Worm (Caenorhabditis elegans) whole organism, young adult: Measurements from ENCODE around the gene M106.8.
A peak's percentile ranks its signal among the peaks of the same experiment; 100 is the strongest.

Experiments used
- F23B12.7 ChIP-seq: sonication (generic microtip); optimal IDR thresholded peaks from 2 replicates; lab custom pipeline; 2017; ENCODE audit warnings: missing genetic modification characterization, mild to moderate bottlenecking, missing compliant biosample characterization, antibody characterized with exemption, moderate library complexity; ENCODE audit not compliant: insufficient read depth
- F49E8.2 ChIP-seq: sonication (generic microtip); optimal IDR thresholded peaks from 3 replicates; lab custom pipeline; 2017; ENCODE audit warnings: missing genetic modification characterization, mild to moderate bottlenecking, missing compliant biosample characterization, antibody characterized with exemption, moderate library complexity; ENCODE audit not compliant: insufficient read depth
- F57A8.1 ChIP-seq: fragments of 200-800 bp; sonication (Bioruptor generic); optimal IDR thresholded peaks from 2 replicates; lab custom pipeline; 2018; ENCODE audit warnings: mild to moderate bottlenecking, missing genetic modification characterization, moderate library complexity, missing compliant biosample characterization
- K11D2.4 ChIP-seq: fragments of 200-800 bp; sonication (Bioruptor generic); IDR thresholded peaks from 2 replicates; pipeline ENCODE4 v1.3.6; 2022; ENCODE audit warnings: missing genetic modification reagents, missing genetic modification characterization, missing compliant biosample characterization
- Y53F4B.3 ChIP-seq: fragments of 200-800 bp; sonication (Bioruptor generic); IDR thresholded peaks from 2 replicates; pipeline ENCODE4 v1.3.6; 2022; ENCODE audit warnings: missing genetic modification reagents, missing genetic modification characterization, missing compliant biosample characterization
- atf-7 ChIP-seq: sonication (generic microtip); optimal IDR thresholded peaks from 2 replicates; lab custom pipeline; 2017; ENCODE audit warnings: mild to moderate bottlenecking, missing genetic modification characterization, missing compliant biosample characterization
- attf-5 ChIP-seq: fragments of 200-800 bp; sonication (Bioruptor generic); optimal IDR thresholded peaks from 2 replicates; lab custom pipeline; 2018; ENCODE audit warnings: mild to moderate bottlenecking, missing genetic modification characterization, missing compliant biosample characterization
- bed-2 ChIP-seq: fragments of 200-800 bp; sonication (Bioruptor generic); IDR thresholded peaks from 2 replicates; pipeline ENCODE4 v1.3.6; 2022; ENCODE audit warnings: missing genetic modification reagents, missing genetic modification characterization, missing compliant biosample characterization
- ccch-3 ChIP-seq: fragments of 200-800 bp; sonication (Bioruptor generic); optimal IDR thresholded peaks from 2 replicates; lab custom pipeline; 2018; ENCODE audit warnings: mild to moderate bottlenecking, missing genetic modification characterization, missing compliant biosample characterization
- cebp-1 ChIP-seq, 2 experiments: fragments of 200-800 bp in 1 of 2; sonication (Bioruptor generic) in 1 of 2; sonication (generic microtip) in 1 of 2; IDR thresholded peaks in 1 of 2; optimal IDR thresholded peaks in 1 of 2; 2 replicates each; pipeline versions ENCODE4 v1.3.6 to Lab custom; 2017 to 2022; ENCODE audit warnings: missing compliant biosample characterization in 2 of 2, missing genetic modification characterization in 2 of 2, mild to moderate bottlenecking in 1 of 2, missing genetic modification reagents in 1 of 2, moderate library complexity in 1 of 2
- dox-1 ChIP-seq: fragments of 200-800 bp; sonication (Bioruptor generic); IDR thresholded peaks from 2 replicates; pipeline ENCODE4 v1.3.6; 2022; ENCODE audit warnings: missing genetic modification reagents, missing genetic modification characterization, missing compliant biosample characterization
- ekl-4 ChIP-seq: fragments of 200-800 bp; sonication (Bioruptor generic); IDR thresholded peaks from 2 replicates; pipeline ENCODE4 v1.3.6; 2022; ENCODE audit warnings: missing genetic modification reagents, missing genetic modification characterization, missing compliant biosample characterization
- ets-4 ChIP-seq: fragments of 200-800 bp; sonication (Bioruptor generic); optimal IDR thresholded peaks from 2 replicates; lab custom pipeline; 2018; ENCODE audit warnings: mild to moderate bottlenecking, missing genetic modification characterization, missing compliant biosample characterization
- hlh-12 ChIP-seq: sonication (generic microtip); optimal IDR thresholded peaks from 2 replicates; lab custom pipeline; 2016; ENCODE audit warnings: missing genetic modification characterization, missing compliant biosample characterization
- hlh-26 ChIP-seq: fragments of 200-800 bp; sonication (Bioruptor generic); conservative IDR thresholded peaks from 2 replicates; pipeline ENCODE4 v1.3.6; 2022; ENCODE audit warnings: missing genetic modification reagents, missing genetic modification characterization, missing compliant biosample characterization
- hmg-1.2 ChIP-seq: fragments of 200-800 bp; sonication (Bioruptor generic); IDR thresholded peaks from 2 replicates; pipeline ENCODE4 v1.3.6; 2022; ENCODE audit warnings: missing genetic modification reagents, missing genetic modification characterization, missing compliant biosample characterization
- hmg-20 ChIP-seq: fragments of 200-800 bp; sonication (Bioruptor generic); IDR thresholded peaks from 2 replicates; pipeline ENCODE4 v1.3.6; 2022; ENCODE audit warnings: missing genetic modification reagents, missing genetic modification characterization, missing compliant biosample characterization
- let-526 ChIP-seq: fragments of 200-800 bp; sonication (Bioruptor generic); IDR thresholded peaks from 2 replicates; pipeline ENCODE4 v1.3.6; 2022; ENCODE audit warnings: missing genetic modification reagents, missing genetic modification characterization, missing compliant biosample characterization
- lin-40 ChIP-seq: sonication (generic microtip); optimal IDR thresholded peaks from 2 replicates; lab custom pipeline; 2016; ENCODE audit warnings: missing genetic modification characterization, mild to moderate bottlenecking, missing compliant biosample characterization, missing genotype, missing genetic modification reagents
- lin-54 ChIP-seq: fragments of 200-800 bp; sonication (Bioruptor generic); optimal IDR thresholded peaks from 2 replicates; lab custom pipeline; 2018; ENCODE audit warnings: mild to moderate bottlenecking, missing genetic modification characterization, missing compliant biosample characterization
- madf-3 ChIP-seq: fragments of 200-800 bp; sonication (Bioruptor generic); IDR thresholded peaks from 2 replicates; pipeline ENCODE4 v1.3.6; 2022; ENCODE audit warnings: missing genetic modification reagents, missing genetic modification characterization, missing compliant biosample characterization
- mcd-1 ChIP-seq: fragments of 200-800 bp; sonication (Bioruptor generic); IDR thresholded peaks from 2 replicates; pipeline ENCODE4 v1.3.6; 2022; ENCODE audit warnings: missing genetic modification reagents, missing genetic modification characterization, missing compliant biosample characterization
- mes-4 ChIP-seq: sonication (generic microtip); optimal IDR thresholded peaks from 2 replicates; lab custom pipeline; 2016; ENCODE audit warnings: missing genotype, missing genetic modification characterization, missing compliant biosample characterization
- mxl-1 ChIP-seq: sonication (generic microtip); optimal IDR thresholded peaks from 2 replicates; lab custom pipeline; 2016; ENCODE audit warnings: missing genetic modification characterization, missing compliant biosample characterization
- nfya-2 ChIP-seq: fragments of 200-800 bp; sonication (Bioruptor generic); IDR thresholded peaks from 2 replicates; pipeline ENCODE4 v1.3.6; 2022; ENCODE audit warnings: missing genetic modification reagents, missing genetic modification characterization, missing compliant biosample characterization
- nfyb-1 ChIP-seq: fragments of 200-800 bp; sonication (Bioruptor generic); IDR thresholded peaks from 2 replicates; pipeline ENCODE4 v1.3.6; 2022; ENCODE audit warnings: missing genetic modification reagents, missing genetic modification characterization, missing compliant biosample characterization
- nhr-80 ChIP-seq: sonication (generic microtip); optimal IDR thresholded peaks from 2 replicates; lab custom pipeline; 2016; ENCODE audit warnings: missing genetic modification characterization, missing compliant biosample characterization
- rcor-1 ChIP-seq: fragments of 200-800 bp; sonication (Bioruptor generic); IDR thresholded peaks from 2 replicates; pipeline ENCODE4 v1.3.6; 2022; ENCODE audit warnings: missing genetic modification reagents, missing genetic modification characterization, missing compliant biosample characterization
- rpc-1 ChIP-seq, 2 experiments: fragments of 150-350 bp in 1 of 2; sonication (generic microtip) in 1 of 2; optimal IDR thresholded peaks; 2 replicates each; lab custom pipeline; 2014 to 2018; ENCODE audit warnings: missing biosample characterization in 1 of 2, missing genetic modification characterization in 1 of 2, missing genetic modification reagents in 1 of 2, missing genotype in 1 of 2
- tlf-1 ChIP-seq: fragments of 200-800 bp; sonication (Bioruptor generic); optimal IDR thresholded peaks from 2 replicates; lab custom pipeline; 2018; ENCODE audit warnings: mild to moderate bottlenecking, missing genetic modification characterization, missing compliant biosample characterization
- ztf-22 ChIP-seq: fragments of 200-800 bp; sonication (Bioruptor generic); optimal IDR thresholded peaks from 2 replicates; lab custom pipeline; 2018; ENCODE audit warnings: mild to moderate bottlenecking, missing genetic modification characterization, moderate library complexity, missing compliant biosample characterization

Gene M106.8

DNA sequence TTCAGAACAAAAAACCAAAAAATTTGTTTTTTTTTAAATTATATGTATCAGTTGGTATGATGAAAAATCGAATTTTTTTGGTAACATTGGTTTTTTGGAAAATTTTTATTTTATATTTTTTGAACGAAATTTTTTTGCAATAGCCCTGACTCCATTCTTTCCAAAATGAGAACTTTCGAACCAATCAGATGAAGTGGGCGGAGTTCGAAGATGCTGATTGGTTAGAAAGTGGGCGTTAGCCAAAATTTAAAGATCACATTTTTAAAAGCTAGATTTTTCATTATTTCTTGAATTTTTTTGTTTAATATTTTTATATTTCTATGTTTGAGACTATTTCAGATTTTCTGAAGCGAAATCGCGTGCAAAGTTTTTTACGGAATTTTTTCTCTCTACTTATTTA lies 17.9 kb upstream of the M106.8 start:
- TF ChIP-seq nfyb-1 (GFP tag; lab: Robert Waterston, UW) (peak; percentile 80), let-526 (GFP tag; lab: Robert Waterston, UW) (no peak), F57A8.1 (GFP tag; lab: Kevin White, UChicago) (no peak), Y53F4B.3 (GFP tag; lab: Robert Waterston, UW) (no peak), rpc-1 (optimal IDR thresholded peaks at IDR 0.05; lab: Kevin White, UChicago) (no peak), rpc-1 (tag; optimal IDR thresholded peaks at IDR 0.05; lab: Kevin White, UChicago) (no peak), hlh-12 (no peak), bed-2 (no peak), ets-4 (GFP tag; lab: Kevin White, UChicago) (no peak)

DNA sequence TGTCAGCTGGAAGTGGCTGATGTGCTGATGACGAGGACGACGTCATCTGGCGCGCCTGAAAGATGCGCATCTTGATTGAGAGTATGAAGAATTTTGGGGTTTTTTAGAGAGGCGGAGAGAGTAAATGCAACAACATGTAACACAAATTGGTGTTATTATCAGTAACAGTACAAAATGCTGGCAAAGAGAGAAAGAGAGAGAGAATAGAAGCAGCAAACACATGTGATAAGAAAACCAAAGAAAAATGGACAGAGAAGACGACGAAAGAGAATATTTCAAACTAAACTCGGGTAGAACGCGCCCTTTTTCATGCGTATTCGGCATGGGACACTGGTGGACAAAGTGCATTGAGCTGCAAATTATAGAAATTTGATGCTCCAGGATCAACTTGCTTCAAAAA lies 17.4 kb upstream of the M106.8 start, which contains the start of gene M106.3:
Gene M106.3, minus strand, starts transcription at position 70 of the 400 bp plus-strand sequence.
- TF ChIP-seq mxl-1 (tag; lab: Kevin White, UChicago) (no peak), mes-4 (tag; lab: Kevin White, UChicago) (no peak), dox-1 (GFP tag; lab: Robert Waterston, UW) (peak; percentile 61; the same call in 1 of the 2 replicates), cebp-1 (GFP tag; IDR thresholded peaks at IDR 0.05; lab: Robert Waterston, UW) (no peak), cebp-1 (tag; optimal IDR thresholded peaks at IDR 0.05; lab: Kevin White, UChicago) (peak; percentile 41), nfyb-1 (GFP tag; lab: Robert Waterston, UW) (no peak), atf-7 (tag; lab: Kevin White, UChicago) (peak; percentile 11), nhr-80 (peak; percentile 94), attf-5 (GFP tag; lab: Kevin White, UChicago) (peak; percentile 7)

DNA sequence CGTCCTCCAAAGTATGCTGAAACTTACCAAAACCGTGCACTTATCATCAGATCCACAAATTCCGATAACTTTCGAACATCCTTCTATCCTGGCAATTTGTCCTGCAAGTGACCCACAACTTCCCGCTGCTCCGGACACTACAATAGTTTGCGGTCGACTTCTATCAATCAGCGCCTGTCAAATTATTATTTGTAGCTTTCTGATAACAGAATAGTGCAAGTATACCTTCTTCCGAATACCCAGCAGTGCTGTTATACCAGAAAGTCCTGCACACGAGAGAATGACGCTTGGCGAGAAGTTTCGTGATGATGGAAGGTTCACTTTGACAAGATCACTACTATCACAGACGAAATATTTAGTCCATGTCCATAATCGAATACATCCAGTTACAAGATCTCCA lies 15.9 kb upstream of the M106.8 start:
- TF ChIP-seq hlh-26 (GFP tag; lab: Robert Waterston, UW) = no peak
- TF ChIP-seq dox-1 (GFP tag; lab: Robert Waterston, UW) = peak; percentile 37; the same call in 1 of the 2 replicates
- TF ChIP-seq nhr-80 = peak; percentile 70
- TF ChIP-seq nfyb-1 (GFP tag; lab: Robert Waterston, UW) = 0 out of 2 replicates have a peak, but pooled peaks have one; percentile 13
- TF ChIP-seq ekl-4 (GFP tag; lab: Robert Waterston, UW) = 0 out of 2 replicates have a peak, but pooled peaks have one; percentile 26

DNA sequence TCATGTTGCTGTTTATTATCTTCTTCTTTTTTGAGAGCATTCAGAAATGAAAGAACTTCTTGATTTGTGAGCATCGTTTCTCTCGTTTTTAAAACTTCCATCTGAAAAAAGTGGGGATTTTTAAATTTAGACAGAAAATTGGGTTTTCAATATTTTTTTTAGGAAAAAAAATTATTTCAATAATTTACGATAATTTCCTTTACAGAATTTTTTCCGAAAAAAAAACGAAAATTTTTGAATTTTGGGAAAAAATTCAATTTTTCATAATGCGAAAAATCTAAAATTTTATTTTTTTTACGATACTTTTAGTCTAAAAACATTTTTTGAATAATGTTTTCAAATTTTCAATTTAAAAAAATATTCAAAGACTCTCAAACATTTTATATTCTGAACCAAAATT lies 13.7 kb upstream of the M106.8 start, which contains the start of gene M106.7:
Gene M106.7, minus strand, starts transcription at position 101 of the 400 bp plus-strand sequence.
- TF ChIP-seq F49E8.2 (tag; lab: Kevin White, UChicago) = no peak
- no peak for TF ChIP-seq F23B12.7
- no peak for TF ChIP-seq rcor-1 (GFP tag; lab: Robert Waterston, UW)
- no peak for TF ChIP-seq mcd-1 (GFP tag; lab: Robert Waterston, UW)
- no peak for TF ChIP-seq lin-54 (GFP tag; lab: Kevin White, UChicago)
- TF ChIP-seq tlf-1 (GFP tag; lab: Kevin White, UChicago) = no peak
- no peak for TF ChIP-seq K11D2.4 (GFP tag; lab: Robert Waterston, UW)
- no peak for TF ChIP-seq lin-40 (tag; lab: Kevin White, UChicago)
- no peak for TF ChIP-seq nfya-2 (GFP tag; lab: Robert Waterston, UW)
- no peak for TF ChIP-seq ztf-22 (GFP tag; lab: Kevin White, UChicago)
- no peak for TF ChIP-seq hmg-20
- TF ChIP-seq hmg-1.2 (GFP tag; lab: Robert Waterston, UW) = no peak
- TF ChIP-seq madf-3 = no peak
- no peak for TF ChIP-seq ccch-3 (GFP tag; lab: Kevin White, UChicago)
